Fruit fly (Drosophila melanogaster) whole organism, adult: ENCODE data around the gene CG14868.

Experiments
- CG11617 ChIP-seq: fragments of 200-800 bp; sonication (Bioruptor generic); optimal IDR thresholded peaks from 2 replicates; lab custom pipeline; 2017; ENCODE audit warnings: mild to moderate bottlenecking, missing biosample characterization, missing genetic modification reagents, missing genetic modification characterization
- CG12768 ChIP-seq: fragments of 200-800 bp; sonication (Bioruptor generic); optimal IDR thresholded peaks from 2 replicates; lab custom pipeline; 2017; ENCODE audit warnings: missing biosample characterization, missing genetic modification characterization, mild to moderate bottlenecking, moderate library complexity, missing genetic modification reagents
- CG14711 ChIP-seq: fragments of 200-800 bp; sonication (Bioruptor generic); optimal IDR thresholded peaks from 2 replicates; lab custom pipeline; 2018; ENCODE audit warnings: missing biosample characterization, mild to moderate bottlenecking, missing genetic modification characterization, moderate library complexity
- CG1620 ChIP-seq: fragments of 200-800 bp; sonication (Bioruptor generic); optimal IDR thresholded peaks from 2 replicates; lab custom pipeline; 2016; ENCODE audit warnings: missing biosample characterization, missing genetic modification characterization
- CG33017 ChIP-seq: fragments of 200-800 bp; sonication (Bioruptor generic); optimal IDR thresholded peaks from 2 replicates; lab custom pipeline; 2018; ENCODE audit warnings: missing biosample characterization, mild to moderate bottlenecking, missing genetic modification characterization, moderate library complexity
- CG5204 ChIP-seq: fragments of 200-800 bp; sonication (Bioruptor generic); optimal IDR thresholded peaks from 2 replicates; lab custom pipeline; 2016; ENCODE audit warnings: missing biosample characterization, missing genetic modification characterization
- CG7045 ChIP-seq: fragments of 200-800 bp; sonication (Bioruptor generic); optimal IDR thresholded peaks from 2 replicates; lab custom pipeline; 2017; ENCODE audit warnings: missing biosample characterization, mild to moderate bottlenecking, missing genetic modification characterization
- CG7101 ChIP-seq: fragments of 200-800 bp; sonication (Bioruptor generic); optimal IDR thresholded peaks from 2 replicates; lab custom pipeline; 2018; ENCODE audit warnings: missing biosample characterization, mild to moderate bottlenecking, missing genetic modification characterization, moderate library complexity
- Clk ChIP-seq: fragments of 200-800 bp; sonication (Bioruptor generic); optimal IDR thresholded peaks from 2 replicates; lab custom pipeline; 2017; ENCODE audit warnings: missing biosample characterization, missing genetic modification characterization
- Crg-1 ChIP-seq: fragments of 200-800 bp; sonication (Bioruptor generic); optimal IDR thresholded peaks from 2 replicates; lab custom pipeline; 2016; ENCODE audit warnings: missing biosample characterization, missing genetic modification characterization
- Hr96 ChIP-seq: fragments of 200-800 bp; sonication (Bioruptor generic); optimal IDR thresholded peaks from 2 replicates; lab custom pipeline; 2016; ENCODE audit warnings: missing biosample characterization, missing genetic modification characterization
- Mnt ChIP-seq: fragments of 200-800 bp; sonication (Bioruptor generic); optimal IDR thresholded peaks from 2 replicates; lab custom pipeline; 2016; ENCODE audit warnings: missing biosample characterization, mild to moderate bottlenecking, missing genetic modification characterization
- bab1 ChIP-seq: fragments of 200-800 bp; sonication (Bioruptor generic); optimal IDR thresholded peaks from 3 replicates; lab custom pipeline; 2019; ENCODE audit warnings: missing biosample characterization, mild to moderate bottlenecking, missing genetic modification characterization, moderate library complexity
- cic ChIP-seq: fragments of 200-800 bp; sonication (Bioruptor generic); optimal IDR thresholded peaks from 2 replicates; lab custom pipeline; 2017; ENCODE audit warnings: missing biosample characterization, mild to moderate bottlenecking, missing genetic modification characterization, moderate library complexity
- cnc ChIP-seq, 2 experiments: fragments of >200 bp; optimal IDR thresholded peaks; 2 replicates each; lab custom pipeline; 2017
- kay ChIP-seq: fragments of 200-800 bp; sonication (Bioruptor generic); peaks from one replicate; lab custom pipeline; 2016; ENCODE audit warnings: missing biosample characterization, missing genetic modification characterization, borderline replicate concordance
- ovo ChIP-seq: fragments of 200-800 bp; sonication (Bioruptor generic); optimal IDR thresholded peaks from 2 replicates; lab custom pipeline; 2016; ENCODE audit warnings: missing biosample characterization, missing genetic modification characterization
- pad ChIP-seq: fragments of 200-800 bp; sonication (Bioruptor generic); optimal IDR thresholded peaks from 3 replicates; lab custom pipeline; 2017; ENCODE audit warnings: missing biosample characterization, missing genetic modification characterization, mild to moderate bottlenecking, moderate library complexity, missing genetic modification reagents
- tj ChIP-seq: fragments of 200-800 bp; sonication (Bioruptor generic); optimal IDR thresholded peaks from 3 replicates; lab custom pipeline; 2017; ENCODE audit warnings: missing biosample characterization, mild to moderate bottlenecking, missing genetic modification characterization, moderate library complexity
- toe ChIP-seq: fragments of 200-800 bp; sonication (Bioruptor generic); optimal IDR thresholded peaks from 2 replicates; lab custom pipeline; 2016; ENCODE audit warnings: missing biosample characterization, missing genetic modification characterization

Gene CG14868

dm6 chr3R:15410689-15411587 lies 41.2 kb upstream of the CG14868 start:
- TF ChIP-seq Hr96 (GFP tag; lab: Kevin White, UChicago) (no peak), CG5204 (no peak), CG7045 (GFP tag; lab: Kevin White, UChicago) (no peak), Clk (no peak), toe (no peak), CG12768 (GFP tag; lab: Kevin White, UChicago) (peak; percentile 65), Crg-1 (GFP tag; lab: Kevin White, UChicago) (no peak), pad (GFP tag; lab: Kevin White, UChicago) (no peak), CG11617 (GFP tag; lab: Kevin White, UChicago) (no peak), CG33017 (no peak), tj (GFP tag; lab: Kevin White, UChicago) (peak; percentile 99), CG7101 (tag; lab: Kevin White, UChicago) (no peak), ovo (GFP tag; lab: Kevin White, UChicago) (no peak), cic (no peak), kay (peak; percentile 79), cnc (optimal IDR thresholded peaks at IDR 0.05; lab: Kevin White, UChicago) (no peak), CG1620 (GFP tag; lab: Kevin White, UChicago) (no peak), Mnt (no peak), CG14711 (tag; lab: Kevin White, UChicago) (no peak), bab1 (GFP tag; lab: Kevin White, UChicago) (no peak)

DNA sequence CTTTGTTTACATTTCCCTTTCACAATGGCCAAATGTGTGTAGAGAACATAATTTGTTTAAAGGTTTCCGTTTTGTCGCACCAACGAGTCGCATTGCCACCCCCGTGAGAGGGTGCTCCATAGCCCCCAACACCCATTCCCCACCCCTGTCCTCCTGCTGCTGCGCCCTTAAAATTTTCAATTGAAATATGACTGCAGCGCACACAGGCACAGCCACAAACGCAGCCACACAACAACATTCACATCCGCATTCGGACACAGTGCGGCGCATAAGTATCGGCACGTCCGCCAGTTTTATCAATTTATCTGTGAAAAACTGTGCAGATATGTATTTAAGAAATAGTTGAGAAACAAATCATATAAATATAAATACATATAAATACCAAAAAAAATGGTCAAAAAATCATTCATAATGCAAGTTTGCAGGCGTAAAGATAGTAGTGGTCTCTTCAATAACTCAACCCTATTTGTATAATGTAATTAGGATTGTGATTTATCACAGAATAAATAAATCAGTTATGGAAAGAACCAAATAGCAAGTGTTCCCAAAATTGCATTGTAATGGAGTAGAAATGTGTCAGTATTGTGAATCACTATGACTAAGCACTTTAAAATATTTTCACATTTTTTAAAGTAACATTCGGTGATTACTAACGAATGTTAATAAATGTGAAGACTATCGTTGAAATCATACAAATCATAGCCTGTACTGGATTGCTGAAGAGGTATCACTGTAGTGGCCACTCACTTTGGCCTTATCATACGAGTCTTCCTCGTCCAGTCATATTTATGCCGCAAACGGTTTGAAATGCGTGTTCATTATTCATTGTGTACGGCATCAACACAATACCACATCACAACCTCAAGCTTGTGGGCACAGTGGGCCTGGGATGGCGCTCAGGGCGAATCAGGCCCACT lies 40.3 kb upstream of the CG14868 start:
- TF ChIP-seq CG7045 (GFP tag; lab: Kevin White, UChicago) (peak; percentile 26), bab1 (GFP tag; lab: Kevin White, UChicago) (no peak), CG5204 (peak; percentile 43), cnc (optimal IDR thresholded peaks at IDR 0.05; lab: Kevin White, UChicago) (peak; percentile 65 to 67), CG1620 (GFP tag; lab: Kevin White, UChicago) (peak; percentile 9), CG33017 (no peak), CG14711 (tag; lab: Kevin White, UChicago) (no peak)

- TF ChIP-seq cic (no peak), CG5204 (no peak), CG33017 (no peak), ovo (GFP tag; lab: Kevin White, UChicago) (no peak), cnc (optimal IDR thresholded peaks at IDR 0.05; lab: Kevin White, UChicago) (no peak), Mnt (no peak), Clk (no peak), toe (no peak), Crg-1 (GFP tag; lab: Kevin White, UChicago) (no peak), CG1620 (GFP tag; lab: Kevin White, UChicago) (no peak), CG7101 (tag; lab: Kevin White, UChicago) (no peak), kay (no peak), CG12768 (GFP tag; lab: Kevin White, UChicago) (no peak), CG7045 (GFP tag; lab: Kevin White, UChicago) (no peak), CG11617 (GFP tag; lab: Kevin White, UChicago) (no peak), bab1 (GFP tag; lab: Kevin White, UChicago) (no peak), tj (GFP tag; lab: Kevin White, UChicago) (no peak), CG14711 (tag; lab: Kevin White, UChicago) (no peak), pad (GFP tag; lab: Kevin White, UChicago) (no peak), Hr96 (GFP tag; lab: Kevin White, UChicago) (no peak)
Measured at dm6 chr3R:15409110-15409771, 39.5 kb upstream of the CG14868 start.

DNA sequence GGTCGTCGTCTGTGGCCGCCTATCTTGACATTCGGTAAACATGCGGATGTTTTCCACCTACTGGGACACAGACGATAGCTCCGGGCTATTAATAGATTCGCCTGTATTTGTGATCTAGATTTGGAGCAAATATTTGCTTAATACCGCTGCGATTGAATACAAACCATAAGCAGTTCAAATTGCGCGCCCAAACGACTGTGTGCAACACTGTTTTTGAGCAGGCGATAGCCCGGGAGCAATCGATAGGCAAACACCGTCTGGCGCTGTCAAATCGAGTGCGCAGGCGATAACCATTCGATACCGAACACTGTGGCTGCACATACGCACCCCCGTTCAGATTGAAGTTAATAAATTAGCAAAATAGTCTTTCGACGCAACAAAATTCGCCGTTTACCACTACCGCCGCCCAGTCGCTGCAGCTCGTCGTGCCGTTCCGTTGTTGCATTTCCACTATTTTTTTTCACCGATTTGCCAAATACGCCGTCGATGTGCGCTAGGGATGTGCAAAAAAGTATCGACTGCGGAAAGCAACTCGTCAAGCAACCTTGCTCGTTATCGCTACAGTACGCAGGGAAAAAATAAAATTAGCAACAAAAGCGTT lies 38.5 kb upstream of the CG14868 start, which contains the start of gene Atx2:
Gene Atx2 (plus strand): TSS at position 293 of the 601 bp plus-strand sequence.
- TF ChIP-seq CG14711 (tag; lab: Kevin White, UChicago) (peak; percentile 41), Mnt (peak; percentile 49), pad (GFP tag; lab: Kevin White, UChicago) (peak; percentile 31), CG33017 (no peak), Clk (no peak), ovo (GFP tag; lab: Kevin White, UChicago) (peak; percentile 38), tj (GFP tag; lab: Kevin White, UChicago) (peak; percentile 44), CG7045 (GFP tag; lab: Kevin White, UChicago) (no peak), toe (peak; percentile 56), CG1620 (GFP tag; lab: Kevin White, UChicago) (peak; percentile 64), CG5204 (peak; percentile 29), Hr96 (GFP tag; lab: Kevin White, UChicago) (peak; percentile 62), bab1 (GFP tag; lab: Kevin White, UChicago) (peak; percentile 62), cnc (optimal IDR thresholded peaks at IDR 0.05; lab: Kevin White, UChicago) (no peak), cic (peak; percentile 32), CG7101 (tag; lab: Kevin White, UChicago) (peak; percentile 57), Crg-1 (GFP tag; lab: Kevin White, UChicago) (peak; percentile 80), CG11617 (GFP tag; lab: Kevin White, UChicago) (peak; percentile 20)
